Fruit fly (Drosophila melanogaster) whole organism, embryonic: Measurements from ENCODE around the gene msb1l.

Experiments used
- ATbp ChIP-seq: fragments of 200-800 bp; sonication (Bioruptor generic); optimal IDR thresholded peaks from 2 replicates; lab custom pipeline; 2017; ENCODE audit warnings: missing biosample characterization, mild to moderate bottlenecking, missing genetic modification characterization, missing genetic modification reagents
- Ada2b ChIP-seq: fragments of 200-800 bp; sonication (Bioruptor generic); IDR thresholded peaks from 2 replicates; pipeline ENCODE4 v1.3.6; 2022; ENCODE audit warnings: missing biosample characterization, missing genetic modification characterization
- Adf1 ChIP-seq: fragments of 200-800 bp; sonication (Bioruptor generic); IDR thresholded peaks from 2 replicates; pipeline ENCODE4 v1.3.6; 2022; ENCODE audit warnings: missing biosample characterization, missing genetic modification characterization
- Antp ChIP-seq: fragments of 200-800 bp; sonication (Bioruptor generic); optimal IDR thresholded peaks from 3 replicates; lab custom pipeline; 2016; ENCODE audit warnings: missing biosample characterization, missing genetic modification characterization
- Atf-2 ChIP-seq: fragments of 200-800 bp; sonication (Bioruptor generic); optimal IDR thresholded peaks from 2 replicates; lab custom pipeline; 2016; ENCODE audit warnings: missing biosample characterization, missing genetic modification characterization
- B-H1 ChIP-seq: fragments of 200-800 bp; sonication (Bioruptor generic); IDR thresholded peaks from 3 replicates; pipeline ENCODE4 v1.3.6; 2022; ENCODE audit warnings: missing biosample characterization, missing genetic modification characterization
- C15 ChIP-seq: fragments of 200-800 bp; sonication (Bioruptor generic); IDR thresholded peaks from 3 replicates; pipeline ENCODE4 v1.3.6; 2022; ENCODE audit warnings: missing biosample characterization, missing genetic modification characterization
- CG10979 ChIP-seq: fragments of 200-800 bp; sonication (Bioruptor generic); optimal IDR thresholded peaks from 2 replicates; lab custom pipeline; 2018; ENCODE audit warnings: missing biosample characterization, mild to moderate bottlenecking, missing genetic modification characterization, moderate library complexity
- CG11093 ChIP-seq: fragments of 200-800 bp; sonication (Bioruptor generic); IDR thresholded peaks from 3 replicates; pipeline ENCODE4 v1.3.6; 2022; ENCODE audit warnings: missing biosample characterization, missing genetic modification characterization
- CG11504 ChIP-seq: fragments of 200-800 bp; sonication (Bioruptor generic); optimal IDR thresholded peaks from 3 replicates; lab custom pipeline; 2019; ENCODE audit warnings: missing biosample characterization, mild to moderate bottlenecking, missing genetic modification characterization, moderate library complexity
- CG11696 ChIP-seq: fragments of 200-800 bp; sonication (Bioruptor generic); IDR thresholded peaks from 2 replicates; pipeline ENCODE4 v1.3.6; 2022; ENCODE audit warnings: missing biosample characterization, missing genetic modification characterization
- CG12155 ChIP-seq: fragments of 200-800 bp; sonication (Bioruptor generic); optimal IDR thresholded peaks from 3 replicates; lab custom pipeline; 2016; ENCODE audit warnings: missing biosample characterization, missing genetic modification characterization
- CG12942 ChIP-seq: fragments of 200-800 bp; sonication (Bioruptor generic); optimal IDR thresholded peaks from 3 replicates; lab custom pipeline; 2016; ENCODE audit warnings: missing biosample characterization, missing genetic modification characterization
- CG14050 ChIP-seq: fragments of 200-800 bp; sonication (Bioruptor generic); IDR thresholded peaks from 3 replicates; pipeline ENCODE4 v1.3.6; 2022; ENCODE audit warnings: missing biosample characterization, missing genetic modification characterization
- CG15601 ChIP-seq: fragments of 200-800 bp; sonication (Bioruptor generic); optimal IDR thresholded peaks from 3 replicates; lab custom pipeline; 2019; ENCODE audit warnings: missing biosample characterization, mild to moderate bottlenecking, missing genetic modification characterization, moderate library complexity
- CG17186 ChIP-seq: fragments of 200-800 bp; sonication (Bioruptor generic); optimal IDR thresholded peaks from 3 replicates; lab custom pipeline; 2017; ENCODE audit warnings: missing biosample characterization, missing genetic modification reagents, missing genetic modification characterization
- CG17359 ChIP-seq: fragments of 200-800 bp; sonication (Bioruptor generic); optimal IDR thresholded peaks from 3 replicates; lab custom pipeline; 2018; ENCODE audit warnings: missing biosample characterization, mild to moderate bottlenecking, missing genetic modification characterization, moderate library complexity
- CG17361 ChIP-seq: fragments of 200-800 bp; sonication (Bioruptor generic); IDR thresholded peaks from 3 replicates; pipeline ENCODE4 v1.3.6; 2022; ENCODE audit warnings: missing biosample characterization, missing genetic modification characterization
- CG2116 ChIP-seq: fragments of 200-800 bp; sonication (Bioruptor generic); optimal IDR thresholded peaks from 3 replicates; lab custom pipeline; 2018; ENCODE audit warnings: missing biosample characterization, mild to moderate bottlenecking, missing genetic modification characterization
- CG2889 ChIP-seq: fragments of 200-800 bp; sonication (Bioruptor generic); IDR thresholded peaks from 3 replicates; pipeline ENCODE4 v1.3.6; 2022; ENCODE audit warnings: missing biosample characterization, missing genetic modification characterization
- CG3065 ChIP-seq: fragments of 200-800 bp; sonication (Bioruptor generic); optimal IDR thresholded peaks from 2 replicates; lab custom pipeline; 2016; ENCODE audit warnings: missing biosample characterization, missing genetic modification characterization
- CG32772 ChIP-seq: fragments of 200-800 bp; sonication (Bioruptor generic); IDR thresholded peaks from 2 replicates; pipeline ENCODE4 v1.3.6; 2022; ENCODE audit warnings: missing biosample characterization, missing genetic modification characterization
- CG4730 ChIP-seq: fragments of 200-800 bp; sonication (Bioruptor generic); IDR thresholded peaks from 2 replicates; pipeline ENCODE4 v1.3.6; 2022; ENCODE audit warnings: missing biosample characterization, missing genetic modification characterization
- CG9437 ChIP-seq: fragments of 200-800 bp; sonication (Bioruptor generic); optimal IDR thresholded peaks from 2 replicates; lab custom pipeline; 2018; ENCODE audit warnings: missing biosample characterization, mild to moderate bottlenecking, missing genetic modification characterization
- Kr ChIP-seq: fragments of 200-800 bp; sonication (Bioruptor generic); optimal IDR thresholded peaks from 2 replicates; lab custom pipeline; 2017; ENCODE audit warnings: missing biosample characterization, mild to moderate bottlenecking, missing genetic modification characterization
- Lim3 ChIP-seq: fragments of 200-800 bp; sonication (Bioruptor generic); IDR thresholded peaks from 2 replicates; pipeline ENCODE4 v1.3.6; 2022; ENCODE audit warnings: missing biosample characterization, missing genetic modification characterization
- MBD-R2 ChIP-seq: fragments of 200-800 bp; sonication (Bioruptor generic); IDR thresholded peaks from 2 replicates; pipeline ENCODE4 v1.3.6; 2022; ENCODE audit warnings: missing biosample characterization, missing genetic modification characterization
- Mes4 ChIP-seq: fragments of 200-800 bp; sonication (Bioruptor generic); optimal IDR thresholded peaks from 2 replicates; lab custom pipeline; 2016; ENCODE audit warnings: missing biosample characterization, missing genetic modification characterization
- NfI ChIP-seq: fragments of 200-800 bp; sonication (Bioruptor generic); optimal IDR thresholded peaks from 3 replicates; lab custom pipeline; 2018; ENCODE audit warnings: missing biosample characterization, mild to moderate bottlenecking, missing genetic modification characterization, moderate library complexity
- Rfx ChIP-seq: fragments of 200-800 bp; sonication (Bioruptor generic); IDR thresholded peaks from 2 replicates; pipeline ENCODE4 v1.3.6; 2022; ENCODE audit warnings: missing biosample characterization, missing genetic modification characterization
- Side ChIP-seq: fragments of 200-800 bp; sonication (Bioruptor generic); optimal IDR thresholded peaks from 2 replicates; lab custom pipeline; 2016; ENCODE audit warnings: missing biosample characterization, missing genetic modification characterization
- amos ChIP-seq: fragments of 200-800 bp; sonication (Bioruptor generic); IDR thresholded peaks from 2 replicates; pipeline ENCODE4 v1.3.6; 2022; ENCODE audit warnings: missing biosample characterization, missing genetic modification characterization; ENCODE audit not compliant: partially characterized antibody
- bowl ChIP-seq: fragments of 200-800 bp; sonication (Bioruptor generic); IDR thresholded peaks from 2 replicates; pipeline ENCODE4 v1.3.6; 2022; ENCODE audit warnings: missing biosample characterization, missing genetic modification characterization
- bsh ChIP-seq, 2 experiments: fragments of 200-800 bp; sonication (Bioruptor generic); optimal IDR thresholded peaks; 2 replicates each; lab custom pipeline; 2017 to 2018; ENCODE audit warnings: mild to moderate bottlenecking in 2 of 2, missing biosample characterization in 2 of 2, missing genetic modification characterization in 2 of 2, moderate library complexity in 1 of 2
- chinmo ChIP-seq: fragments of 200-800 bp; sonication (Bioruptor generic); IDR thresholded peaks from 4 replicates; pipeline ENCODE4 v1.3.6; 2022; ENCODE audit warnings: missing biosample characterization, missing genetic modification characterization; ENCODE audit not compliant: partially characterized antibody
- dysf ChIP-seq: fragments of 200-800 bp; sonication (Bioruptor generic); IDR thresholded peaks from 3 replicates; pipeline ENCODE4 v1.3.6; 2022; ENCODE audit warnings: missing biosample characterization, missing genetic modification characterization
- ems ChIP-seq: fragments of 200-800 bp; sonication (Bioruptor generic); optimal IDR thresholded peaks from 3 replicates; lab custom pipeline; 2016; ENCODE audit warnings: missing biosample characterization, missing genetic modification characterization
- esg ChIP-seq: fragments of 200-800 bp; sonication (Bioruptor generic); conservative IDR thresholded peaks from 2 replicates; pipeline ENCODE4 v1.3.6; 2022; ENCODE audit warnings: missing biosample characterization, missing genetic modification characterization
- eve ChIP-seq, 2 experiments: fragments of >200 bp; optimal IDR thresholded peaks; 2 replicates each; lab custom pipeline; 2017; ENCODE audit warnings: missing biosample characterization in 2 of 2, missing genetic modification characterization in 2 of 2
- inv ChIP-seq: fragments of 200-800 bp; sonication (Bioruptor generic); IDR thresholded peaks from 2 replicates; pipeline ENCODE4 v1.3.6; 2022; ENCODE audit warnings: missing biosample characterization, missing genetic modification characterization; ENCODE audit not compliant: partially characterized antibody
- lbe ChIP-seq: fragments of 200-800 bp; sonication (Bioruptor generic); optimal IDR thresholded peaks from 2 replicates; lab custom pipeline; 2016; ENCODE audit warnings: missing biosample characterization, mild to moderate bottlenecking, missing genetic modification characterization
- nerfin-1 ChIP-seq: fragments of 200-800 bp; sonication (Bioruptor generic); optimal IDR thresholded peaks from 3 replicates; lab custom pipeline; 2019; ENCODE audit warnings: missing biosample characterization, mild to moderate bottlenecking, missing genetic modification characterization, moderate library complexity
- p53 ChIP-seq: fragments of 200-800 bp; sonication (Bioruptor generic); optimal IDR thresholded peaks from 2 replicates; lab custom pipeline; 2016; ENCODE audit warnings: missing biosample characterization, missing genetic modification characterization
- row ChIP-seq: fragments of 200-800 bp; sonication (Bioruptor generic); IDR thresholded peaks from 3 replicates; pipeline ENCODE4 v1.3.6; 2022; ENCODE audit warnings: missing biosample characterization, missing genetic modification characterization
- sc ChIP-seq, 3 experiments: fragments of >200 bp in 2 of 3; fragments of 200-800 bp in 1 of 3; sonication (Bioruptor generic) in 1 of 3; optimal IDR thresholded peaks; 2 replicates in 2 of 3; 3 replicates in 1 of 3; lab custom pipeline; 2017; ENCODE audit warnings: mild to moderate bottlenecking in 1 of 3, missing biosample characterization in 1 of 3, missing genetic modification characterization in 1 of 3, missing genetic modification reagents in 1 of 3
- sens-2 ChIP-seq: fragments of 200-800 bp; sonication (Bioruptor generic); IDR thresholded peaks from 2 replicates; pipeline ENCODE4 v1.3.6; 2022; ENCODE audit warnings: missing biosample characterization, missing genetic modification characterization
- slbo ChIP-seq: fragments of 200-800 bp; sonication (Bioruptor generic); IDR thresholded peaks from 2 replicates; pipeline ENCODE4 v1.3.6; 2022; ENCODE audit warnings: missing biosample characterization, missing genetic modification characterization
- slou ChIP-seq: fragments of 200-800 bp; sonication (Bioruptor generic); optimal IDR thresholded peaks from 3 replicates; lab custom pipeline; 2016; ENCODE audit warnings: missing biosample characterization, missing genetic modification characterization
- so ChIP-seq: fragments of 200-800 bp; sonication (Bioruptor generic); IDR thresholded peaks from 3 replicates; pipeline ENCODE4 v1.3.6; 2022; ENCODE audit warnings: missing biosample characterization, missing genetic modification characterization
- tio ChIP-seq: fragments of 200-800 bp; sonication (Bioruptor generic); optimal IDR thresholded peaks from 2 replicates; lab custom pipeline; 2017; ENCODE audit warnings: missing biosample characterization, missing genetic modification characterization, inconsistent platforms
- wor ChIP-seq: fragments of 200-800 bp; sonication (Bioruptor generic); IDR thresholded peaks from 2 replicates; pipeline ENCODE4 v1.3.6; 2022; ENCODE audit warnings: missing biosample characterization, missing genetic modification characterization

The msb1l gene

DNA sequence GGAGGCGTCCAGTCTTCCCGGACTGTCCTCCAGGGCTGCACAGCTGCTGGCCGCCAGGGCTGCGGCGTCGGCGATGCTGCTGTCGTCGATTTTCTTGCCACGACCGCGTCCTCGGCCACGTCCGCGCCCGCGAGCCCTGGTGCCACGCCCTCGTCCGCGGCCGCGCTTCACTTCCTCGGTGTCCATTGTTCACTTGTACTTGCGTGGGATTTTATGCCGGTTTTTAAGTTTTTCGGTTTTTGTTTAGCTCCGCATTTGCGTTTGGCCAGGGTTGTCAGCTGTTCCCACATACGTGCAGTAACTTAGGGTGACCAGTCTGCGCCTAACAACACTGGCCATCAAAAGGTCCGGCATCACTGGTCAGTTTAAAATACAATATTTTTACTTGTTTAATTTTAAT is 4.7 kb downstream of the msb1l start, which contains the start of gene Hakai (continued):
- TF ChIP-seq nerfin-1 (tag; lab: Kevin White, UChicago) (peak; percentile 29), tio (no peak), Adf1 (GFP tag; lab: Robert Waterston, UW) (peak; percentile 37; the same call in 1 of the 2 replicates), p53 (GFP tag; lab: Kevin White, UChicago) (peak; percentile 45), Mes4 (GFP tag; lab: Kevin White, UChicago) (peak; percentile 56), chinmo (GFP tag; lab: Robert Waterston, UW) (no peak), CG3065 (GFP tag; lab: Kevin White, UChicago) (peak; percentile 23), ems (GFP tag; lab: Kevin White, UChicago) (peak; percentile 75), CG11696 (GFP tag; lab: Robert Waterston, UW) (no peak), CG11093 (GFP tag; lab: Robert Waterston, UW) (peak; percentile 47; the same call in 1 of the 3 replicates), eve (GFP tag; optimal IDR thresholded peaks at IDR 0.05; lab: Kevin White, UChicago) (no peak), CG9437 (GFP tag; lab: Kevin White, UChicago) (no peak), slbo (peak; percentile 86), sc (optimal IDR thresholded peaks at IDR 0.05; lab: Kevin White, UChicago) (no peak), sc (GFP tag; optimal IDR thresholded peaks at IDR 0.05; lab: Kevin White, UChicago) (no peak), dysf (peak; percentile 56; the same call in 2 of the 3 replicates), bowl (GFP tag; lab: Robert Waterston, UW) (no peak), NfI (GFP tag; lab: Kevin White, UChicago) (peak; percentile 2), row (peak; percentile 73), amos (GFP tag; lab: Robert Waterston, UW) (peak; percentile 54), MBD-R2 (GFP tag; lab: Robert Waterston, UW) (peak; percentile 94), CG12155 (GFP tag; lab: Kevin White, UChicago) (peak; percentile 51), slou (GFP tag; lab: Kevin White, UChicago) (peak; percentile 48), CG15601 (tag; lab: Kevin White, UChicago) (peak; percentile 31), CG32772 (peak; percentile 56; the same call in 1 of the 2 replicates), CG14050 (GFP tag; lab: Robert Waterston, UW) (no peak), lbe (GFP tag; lab: Kevin White, UChicago) (no peak), CG12942 (GFP tag; lab: Kevin White, UChicago) (peak; percentile 14), CG4730 (GFP tag; lab: Robert Waterston, UW) (no peak), bsh (GFP tag; optimal IDR thresholded peaks at IDR 0.05; lab: Kevin White, UChicago) (peak in 1 of 2 experiments; percentile 12), Ada2b (GFP tag; lab: Robert Waterston, UW) (peak; percentile 52; the same call in 1 of the 2 replicates), sens-2 (GFP tag; lab: Robert Waterston, UW) (no peak), B-H1 (GFP tag; lab: Robert Waterston, UW) (no peak), CG17186 (peak; percentile 79), so (GFP tag; lab: Robert Waterston, UW) (0 out of 3 replicates have a peak, but pooled peaks have one; percentile 49), wor (no peak), CG10979 (tag; lab: Kevin White, UChicago) (peak; percentile 41), Lim3 (GFP tag; lab: Robert Waterston, UW) (no peak), Side (GFP tag; lab: Kevin White, UChicago) (peak; percentile 51), Rfx (peak; percentile 80), esg (GFP tag; lab: Robert Waterston, UW) (peak; percentile 48), CG11504 (tag; lab: Kevin White, UChicago) (peak; percentile 55), C15 (GFP tag; lab: Robert Waterston, UW) (no peak), Atf-2 (no peak), CG17359 (tag; lab: Kevin White, UChicago) (no peak), ATbp (no peak), Antp (GFP tag; lab: Kevin White, UChicago) (peak; percentile 82), Kr (GFP tag; lab: Kevin White, UChicago) (no peak), CG2889 (GFP tag; lab: Robert Waterston, UW) (0 out of 3 replicates have a peak, but pooled peaks have one; percentile 48), inv (GFP tag; lab: Robert Waterston, UW) (0 out of 2 replicates have a peak, but pooled peaks have one; percentile 28), CG2116 (GFP tag; lab: Kevin White, UChicago) (peak; percentile 15), CG17361 (GFP tag; lab: Robert Waterston, UW) (peak; percentile 69)
